Worm (Caenorhabditis elegans): ENCODE results near the gene F46C3.7.
A peak's percentile ranks its signal among the peaks of the same experiment; 100 is the strongest.

Gene F46C3.7

ce11 chrX:11419988-11420387 lies 19.9 kb upstream of the F46C3.7 start, which contains the start of gene F46C3.6:
F46C3.6 (minus strand) TSS chrX:11420074.
- peak; percentile 4 for TF ChIP-seq nhr-23 (tag; optimal IDR thresholded peaks at IDR 0.05)
- TF ChIP-seq nhr-25 (tag; optimal IDR thresholded peaks at IDR 0.05): peak; percentile 72
- no peak for TF ChIP-seq snpc-4 (tag; optimal IDR thresholded peaks at IDR 0.05)

ce11 chrX:11426647-11427046 lies 13.2 kb upstream of the F46C3.7 start:
- TF ChIP-seq elt-2 (tag; optimal IDR thresholded peaks at IDR 0.05) (peak; percentile 57), nhr-43 (tag; optimal IDR thresholded peaks at IDR 0.05; ENCODE audit: poor library complexity, severe bottlenecking) (no peak)

- TF ChIP-seq nhr-43 (tag; optimal IDR thresholded peaks at IDR 0.05; ENCODE audit: poor library complexity, severe bottlenecking) (no peak), egl-5 (tag; optimal IDR thresholded peaks at IDR 0.05) (no peak), fkh-10 (GFP tag; optimal IDR thresholded peaks at IDR 0.05) (no peak), hmg-11 (tag; optimal IDR thresholded peaks at IDR 0.05) (no peak), ceh-16 (tag; optimal IDR thresholded peaks at IDR 0.05) (no peak), mml-1 (tag; optimal IDR thresholded peaks at IDR 0.05) (no peak), unc-62 (GFP tag; optimal IDR thresholded peaks at IDR 0.05) (no peak), elt-3 (tag; optimal IDR thresholded peaks at IDR 0.05) (no peak), daf-12 (tag; optimal IDR thresholded peaks at IDR 0.05) (no peak), R02D3.7 (tag; optimal IDR thresholded peaks at IDR 0.05) (no peak), nhr-67 (tag; optimal IDR thresholded peaks at IDR 0.05) (no peak), ztf-4 (tag; optimal IDR thresholded peaks at IDR 0.05) (no peak), pha-4 (tag; optimal IDR thresholded peaks at IDR 0.05) (no peak), egl-27 (tag; optimal IDR thresholded peaks at IDR 0.05) (no peak), nhr-76 (tag; optimal IDR thresholded peaks at IDR 0.05) (no peak), unc-39 (tag; optimal IDR thresholded peaks at IDR 0.05) (no peak), ztf-11 (tag; optimal IDR thresholded peaks at IDR 0.05) (no peak), zag-1 (tag; optimal IDR thresholded peaks at IDR 0.05) (no peak), skn-1 (tag; optimal IDR thresholded peaks at IDR 0.05) (no peak), snpc-4 (tag; optimal IDR thresholded peaks at IDR 0.05) (no peak)
Observed at ce11 chrX:11427550-11427949, 12.3 kb upstream of the F46C3.7 start.

ce11 chrX:11433488-11433887 lies 6.4 kb upstream of the F46C3.7 start, which contains the start of gene hum-4:
hum-4 (minus strand) TSS chrX:11433588.
- TF ChIP-seq nhr-25 (tag; optimal IDR thresholded peaks at IDR 0.05) (no peak), elt-3 (tag; optimal IDR thresholded peaks at IDR 0.05) (peak in 1 of 3 experiments; percentile 36)

- TF ChIP-seq nhr-12 (tag; optimal IDR thresholded peaks at IDR 0.05) (no peak), ceh-82 (tag; optimal IDR thresholded peaks at IDR 0.05) (no peak), zag-1 (tag; optimal IDR thresholded peaks at IDR 0.05) (no peak), ceh-9 (tag; optimal IDR thresholded peaks at IDR 0.05) (no peak), nhr-76 (tag; optimal IDR thresholded peaks at IDR 0.05) (no peak), lin-39 (tag; optimal IDR thresholded peaks at IDR 0.05) (no peak), aly-2 (tag; optimal IDR thresholded peaks at IDR 0.05) (no peak), ztf-4 (tag; optimal IDR thresholded peaks at IDR 0.05) (no peak), pqm-1 (tag; optimal IDR thresholded peaks at IDR 0.05) (no peak), snpc-4 (tag; optimal IDR thresholded peaks at IDR 0.05) (no peak), egl-5 (tag; optimal IDR thresholded peaks at IDR 0.05) (no peak), egl-27 (tag; optimal IDR thresholded peaks at IDR 0.05) (no peak), fkh-2 (tag; optimal IDR thresholded peaks at IDR 0.05) (no peak)
Observed at ce11 chrX:11435488-11435887, 4.4 kb upstream of the F46C3.7 start.

- TF ChIP-seq lsy-12 (tag; optimal IDR thresholded peaks at IDR 0.05) (no peak), jun-1 (tag; optimal IDR thresholded peaks at IDR 0.05) (no peak), mml-1 (tag; optimal IDR thresholded peaks at IDR 0.05) (no peak), egl-27 (tag; optimal IDR thresholded peaks at IDR 0.05) (no peak), nhr-28 (tag; optimal IDR thresholded peaks at IDR 0.05) (no peak), lin-39 (tag; optimal IDR thresholded peaks at IDR 0.05) (no peak), nfya-1 (tag; optimal IDR thresholded peaks at IDR 0.05; ENCODE audit: insufficient read depth) (no peak), snpc-4 (tag; optimal IDR thresholded peaks at IDR 0.05) (no peak), nhr-76 (tag; optimal IDR thresholded peaks at IDR 0.05) (no peak), nhr-237 (tag; optimal IDR thresholded peaks at IDR 0.05) (no peak), ceh-16 (tag; optimal IDR thresholded peaks at IDR 0.05) (no peak), ztf-11 (tag; optimal IDR thresholded peaks at IDR 0.05) (no peak)
Observed at ce11 chrX:11437716-11438115, 2.1 kb upstream of the F46C3.7 start.

Data from whole organism, L3 larva.